Worm (Caenorhabditis elegans) whole organism, late embryonic: Measurements from ENCODE around the gene F21C10.7.

Experiments
- C08G9.2 ChIP-seq: sonication (generic microtip); optimal IDR thresholded peaks from 2 replicates; lab custom pipeline; 2016; ENCODE audit warnings: mild to moderate bottlenecking, missing genetic modification characterization, moderate library complexity, missing compliant biosample characterization
- C38D4.7 ChIP-seq: fragments of 200-800 bp; sonication (Bioruptor generic); optimal IDR thresholded peaks from 2 replicates; lab custom pipeline; 2018; ENCODE audit warnings: mild to moderate bottlenecking, missing genetic modification characterization, moderate library complexity, missing compliant biosample characterization
- F13H6.1 ChIP-seq: sonication (generic microtip); optimal IDR thresholded peaks from 2 replicates; lab custom pipeline; 2016; ENCODE audit warnings: missing genetic modification characterization, missing compliant biosample characterization
- K09A11.1 ChIP-seq: sonication (generic microtip); optimal IDR thresholded peaks from 2 replicates; lab custom pipeline; 2017; ENCODE audit warnings: antibody characterized with exemption, mild to moderate bottlenecking, missing genetic modification characterization, missing compliant biosample characterization; ENCODE audit not compliant: insufficient read depth
- ceh-19 ChIP-seq: fragments of 200-800 bp; sonication (Bioruptor generic); optimal IDR thresholded peaks from 2 replicates; lab custom pipeline; 2018; ENCODE audit warnings: mild to moderate bottlenecking, missing genetic modification characterization, missing compliant biosample characterization
- ceh-22 ChIP-seq: sonication (generic microtip); optimal IDR thresholded peaks from 2 replicates; lab custom pipeline; 2017; ENCODE audit warnings: missing biosample characterization, missing genetic modification characterization
- ceh-30 ChIP-seq: fragments of 150-350 bp; optimal IDR thresholded peaks from 2 replicates; lab custom pipeline; 2014; ENCODE audit warnings: missing biosample characterization, missing genetic modification characterization
- ceh-45 ChIP-seq: fragments of 200-800 bp; sonication (Bioruptor generic); IDR thresholded peaks from 2 replicates; pipeline ENCODE4 v1.3.6; 2022; ENCODE audit warnings: missing genetic modification reagents, missing genetic modification characterization, missing compliant biosample characterization
- ceh-48 ChIP-seq: sonication (generic microtip); optimal IDR thresholded peaks from 2 replicates; lab custom pipeline; 2016; ENCODE audit warnings: missing genetic modification characterization, inconsistent platforms, missing compliant biosample characterization
- ceh-6 ChIP-seq: fragments of 200-800 bp; sonication (Bioruptor generic); optimal IDR thresholded peaks from 2 replicates; lab custom pipeline; 2018; ENCODE audit warnings: mild to moderate bottlenecking, missing genetic modification characterization, missing compliant biosample characterization
- ceh-9 ChIP-seq: sonication (generic microtip); optimal IDR thresholded peaks from 2 replicates; lab custom pipeline; 2016; ENCODE audit warnings: mild to moderate bottlenecking, missing genetic modification characterization, inconsistent platforms, missing compliant biosample characterization
- dve-1 ChIP-seq: sonication (generic microtip); optimal IDR thresholded peaks from 2 replicates; lab custom pipeline; 2017; ENCODE audit warnings: antibody characterized with exemption, mild to moderate bottlenecking, missing genetic modification characterization, missing compliant biosample characterization
- elt-2 ChIP-seq: sonication (generic microtip); optimal IDR thresholded peaks from 2 replicates; lab custom pipeline; 2016; ENCODE audit warnings: missing genetic modification reagents, missing genetic modification characterization, missing compliant biosample characterization
- ets-4 ChIP-seq: sonication (generic microtip); optimal IDR thresholded peaks from 2 replicates; lab custom pipeline; 2016; ENCODE audit warnings: missing genetic modification characterization, missing compliant biosample characterization
- eyg-1 ChIP-seq: sonication (generic microtip); optimal IDR thresholded peaks from 2 replicates; lab custom pipeline; 2016; ENCODE audit warnings: missing genotype, missing genetic modification characterization, missing compliant biosample characterization
- fax-1 ChIP-seq: sonication (generic microtip); optimal IDR thresholded peaks from 2 replicates; lab custom pipeline; 2016; ENCODE audit warnings: missing genotype, missing genetic modification characterization, missing compliant biosample characterization
- fkh-10 ChIP-seq: fragments of 150-350 bp; optimal IDR thresholded peaks from 2 replicates; lab custom pipeline; 2014; ENCODE audit warnings: missing biosample characterization, missing genetic modification reagents, missing genetic modification characterization
- hlh-30 ChIP-seq: sonication (generic microtip); optimal IDR thresholded peaks from 2 replicates; lab custom pipeline; 2017; ENCODE audit warnings: antibody characterized with exemption, missing genetic modification characterization, missing compliant biosample characterization; ENCODE audit not compliant: insufficient read depth
- lim-6 ChIP-seq: sonication (generic microtip); optimal IDR thresholded peaks from 2 replicates; lab custom pipeline; 2016; ENCODE audit warnings: missing genetic modification characterization, missing compliant biosample characterization
- nhr-11 ChIP-seq: fragments of 150-350 bp; optimal IDR thresholded peaks from 2 replicates; lab custom pipeline; 2014; ENCODE audit warnings: missing biosample characterization, missing genetic modification characterization
- nhr-232 ChIP-seq: sonication (generic microtip); optimal IDR thresholded peaks from 2 replicates; lab custom pipeline; 2016; ENCODE audit warnings: missing genetic modification characterization, missing compliant biosample characterization
- odd-2 ChIP-seq: sonication (generic microtip); optimal IDR thresholded peaks from 2 replicates; lab custom pipeline; 2017; ENCODE audit warnings: antibody characterized with exemption, mild to moderate bottlenecking, missing genetic modification characterization, missing compliant biosample characterization
- pat-9 ChIP-seq: fragments of 200-800 bp; sonication (Bioruptor generic); optimal IDR thresholded peaks from 2 replicates; lab custom pipeline; 2018; ENCODE audit warnings: mild to moderate bottlenecking, missing genetic modification characterization, moderate library complexity, missing compliant biosample characterization
- ref-2 ChIP-seq: sonication (generic microtip); optimal IDR thresholded peaks from 2 replicates; lab custom pipeline; 2016; ENCODE audit warnings: missing genetic modification characterization, missing compliant biosample characterization
- rnt-1 ChIP-seq: sonication (generic microtip); optimal IDR thresholded peaks from 2 replicates; lab custom pipeline; 2016; ENCODE audit warnings: missing genetic modification characterization, missing compliant biosample characterization
- sdc-2 ChIP-seq: sonication (generic microtip); optimal IDR thresholded peaks from 2 replicates; lab custom pipeline; 2016; ENCODE audit warnings: missing genotype, missing genetic modification characterization, missing compliant biosample characterization
- tbx-2 ChIP-seq: sonication (generic microtip); optimal IDR thresholded peaks from 2 replicates; lab custom pipeline; 2016; ENCODE audit warnings: missing genetic modification characterization, missing compliant biosample characterization
- tbx-7 ChIP-seq: sonication (generic microtip); optimal IDR thresholded peaks from 2 replicates; lab custom pipeline; 2016; ENCODE audit warnings: missing genotype, missing genetic modification characterization, missing compliant biosample characterization
- ttx-3 ChIP-seq: sonication (generic microtip); optimal IDR thresholded peaks from 2 replicates; lab custom pipeline; 2016; ENCODE audit warnings: missing genetic modification reagents, missing genetic modification characterization, missing compliant biosample characterization
- unc-42 ChIP-seq: sonication (generic microtip); optimal IDR thresholded peaks from 2 replicates; lab custom pipeline; 2016; ENCODE audit warnings: missing genotype, missing genetic modification characterization, missing compliant biosample characterization
- unc-55 ChIP-seq: sonication (generic microtip); optimal IDR thresholded peaks from 2 replicates; lab custom pipeline; 2017; ENCODE audit warnings: missing biosample characterization, missing genetic modification reagents, missing genetic modification characterization
- ztf-16 ChIP-seq: sonication (generic microtip); optimal IDR thresholded peaks from 2 replicates; lab custom pipeline; 2017; ENCODE audit warnings: missing genetic modification characterization, missing compliant biosample characterization

F21C10.7 gene

DNA sequence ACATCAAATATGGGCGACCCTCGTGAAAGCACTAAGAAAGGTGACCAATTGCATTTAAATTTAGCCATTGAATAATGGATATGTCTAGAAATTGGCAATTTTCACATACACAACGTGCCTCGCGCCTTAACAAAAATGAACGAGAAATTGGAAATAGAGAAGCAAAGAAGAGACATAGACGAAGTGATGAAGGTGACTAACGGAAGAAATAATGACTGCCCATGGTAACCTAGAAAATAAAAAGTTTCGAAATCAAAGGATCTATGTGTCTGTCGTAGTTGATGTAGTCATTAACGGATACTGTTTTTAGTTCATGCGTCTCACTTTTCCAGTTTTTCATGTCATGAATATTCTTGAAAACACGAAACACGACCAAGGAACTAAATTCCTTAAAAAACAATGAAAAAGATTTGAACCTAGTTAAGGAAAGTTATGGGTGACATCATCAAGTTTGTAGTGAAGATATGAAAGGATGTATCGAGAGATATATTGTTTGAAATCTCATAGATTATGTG is 34.4 kb upstream of the F21C10.7 start:
- TF ChIP-seq odd-2 (tag; lab: Kevin White, UChicago) (no peak), tbx-2 (tag; lab: Kevin White, UChicago) (no peak), eyg-1 (tag; lab: Kevin White, UChicago) (no peak)

DNA sequence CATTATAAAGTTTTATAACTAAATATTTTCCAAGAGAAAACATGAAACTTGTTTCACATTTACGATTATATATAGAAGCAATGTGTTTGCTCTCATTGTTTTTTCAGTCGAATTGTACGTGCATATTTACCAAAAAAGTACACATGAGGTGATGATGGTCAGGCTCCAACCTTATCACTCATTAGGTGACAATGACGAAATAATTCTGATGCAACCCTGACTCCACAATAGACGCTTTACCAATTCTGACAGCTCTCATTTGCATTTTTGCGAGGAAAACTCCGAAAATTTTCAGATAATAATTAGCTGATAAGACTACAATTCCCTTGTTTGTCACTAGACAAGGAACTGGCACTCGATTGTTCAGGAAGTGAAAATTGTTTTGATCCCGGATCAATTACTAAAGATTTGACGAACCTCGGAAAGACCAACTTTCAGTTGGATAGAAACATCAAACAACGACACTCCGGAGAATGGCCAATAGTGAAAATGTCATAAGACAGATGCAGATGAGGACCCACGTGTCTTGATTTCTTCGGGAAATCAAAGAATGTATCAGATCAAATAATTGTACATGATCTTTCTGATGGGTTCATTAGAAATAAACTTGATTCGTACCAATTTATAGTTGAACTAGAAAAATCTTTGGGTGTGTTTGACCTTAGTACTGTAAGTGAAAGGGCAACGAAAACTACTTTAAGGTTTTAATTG is 33.6 kb upstream of the F21C10.7 start:
- TF ChIP-seq ceh-6 (GFP tag; lab: Kevin White, UChicago) (no peak), elt-2 (tag; lab: Kevin White, UChicago) (peak; percentile 73), dve-1 (no peak)

DNA sequence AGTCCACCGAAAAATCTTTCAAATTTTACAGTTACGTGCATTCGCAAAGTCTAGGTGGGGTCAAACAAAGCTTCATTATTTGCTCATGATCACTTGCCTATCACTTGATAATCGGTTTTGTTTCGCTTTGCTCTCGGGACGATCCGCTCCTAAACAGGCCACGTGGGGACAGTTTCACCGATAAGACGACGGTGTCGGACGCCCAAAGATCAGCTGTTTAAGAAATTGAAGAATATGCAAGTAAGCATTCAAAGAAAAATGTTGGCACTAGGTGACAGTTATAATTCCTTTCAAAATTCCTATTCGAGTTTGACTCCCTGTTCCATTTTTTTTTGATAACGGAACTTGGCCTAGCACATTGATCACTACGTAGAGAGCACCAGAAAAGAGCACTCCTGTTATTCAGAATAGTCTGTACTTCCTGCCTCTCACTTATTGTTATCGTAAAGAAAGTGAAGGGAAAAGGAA is 32.6 kb upstream of the F21C10.7 start:
- TF ChIP-seq F13H6.1 (tag; lab: Kevin White, UChicago) (no peak), ceh-45 (no peak), elt-2 (tag; lab: Kevin White, UChicago) (peak; percentile 44)

DNA sequence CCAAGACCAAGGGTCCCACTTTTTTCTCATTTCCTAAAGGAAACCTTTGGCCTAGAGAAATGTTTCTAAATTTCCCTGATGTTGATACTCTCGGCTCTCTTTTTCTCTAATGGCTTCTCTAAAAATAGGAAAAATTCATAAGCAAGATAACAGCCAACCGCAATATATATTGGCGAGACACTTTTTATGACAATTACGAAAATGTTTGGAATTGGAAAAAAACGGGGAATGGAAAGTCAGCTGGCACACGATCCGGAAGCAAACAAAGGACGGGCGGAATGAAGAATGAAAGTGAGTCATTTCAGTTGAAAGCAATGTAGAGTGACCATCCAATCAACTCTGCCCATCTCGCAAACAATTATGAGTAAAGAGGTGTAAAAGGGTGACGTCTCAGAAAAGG is 31.2 kb upstream of the F21C10.7 start:
- TF ChIP-seq ceh-22 (tag; lab: Kevin White, UChicago), result no peak
- TF ChIP-seq unc-55 (GFP tag; lab: Kevin White, UChicago), result no peak
- no peak for TF ChIP-seq fax-1 (tag; lab: Kevin White, UChicago)
- TF ChIP-seq pat-9 (tag; lab: Kevin White, UChicago), result no peak
- no peak for TF ChIP-seq ref-2 (tag; lab: Kevin White, UChicago)
- TF ChIP-seq ttx-3 (tag; lab: Kevin White, UChicago), result no peak
- no peak for TF ChIP-seq dve-1
- TF ChIP-seq tbx-7 (tag; lab: Kevin White, UChicago), result no peak
- no peak for TF ChIP-seq ets-4
- TF ChIP-seq ceh-9 (tag; lab: Kevin White, UChicago), result no peak
- no peak for TF ChIP-seq hlh-30 (tag; lab: Kevin White, UChicago)

DNA sequence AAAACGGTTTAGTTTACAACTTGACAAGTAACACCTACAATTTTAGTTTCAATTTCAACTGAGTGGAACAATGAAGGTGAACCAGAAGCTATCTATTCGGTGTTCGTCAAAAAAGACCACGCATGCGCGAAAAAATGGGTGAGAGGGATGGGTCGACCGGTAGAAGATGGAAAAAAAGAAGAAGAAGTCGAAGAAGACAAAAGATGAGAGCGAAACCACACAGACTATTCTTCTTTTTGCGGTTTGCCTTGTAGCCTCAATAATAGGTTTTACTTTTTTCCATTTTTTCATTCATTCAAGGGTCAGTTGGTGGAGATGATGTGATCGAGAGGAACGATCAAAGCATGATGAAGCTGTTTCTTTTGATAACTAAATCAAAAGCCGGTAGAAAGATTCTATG is 30.2 kb upstream of the F21C10.7 start:
- TF ChIP-seq K09A11.1, result no peak
- no peak for TF ChIP-seq fax-1 (tag; lab: Kevin White, UChicago)
- TF ChIP-seq ztf-16 (tag; lab: Kevin White, UChicago), result no peak
- no peak for TF ChIP-seq unc-55 (GFP tag; lab: Kevin White, UChicago)
- TF ChIP-seq ceh-6 (GFP tag; lab: Kevin White, UChicago), result no peak
- TF ChIP-seq ceh-9 (tag; lab: Kevin White, UChicago), result no peak
- TF ChIP-seq nhr-232 (tag; lab: Kevin White, UChicago), result no peak
- TF ChIP-seq F13H6.1 (tag; lab: Kevin White, UChicago), result no peak
- TF ChIP-seq rnt-1 (tag; lab: Kevin White, UChicago), result no peak

DNA sequence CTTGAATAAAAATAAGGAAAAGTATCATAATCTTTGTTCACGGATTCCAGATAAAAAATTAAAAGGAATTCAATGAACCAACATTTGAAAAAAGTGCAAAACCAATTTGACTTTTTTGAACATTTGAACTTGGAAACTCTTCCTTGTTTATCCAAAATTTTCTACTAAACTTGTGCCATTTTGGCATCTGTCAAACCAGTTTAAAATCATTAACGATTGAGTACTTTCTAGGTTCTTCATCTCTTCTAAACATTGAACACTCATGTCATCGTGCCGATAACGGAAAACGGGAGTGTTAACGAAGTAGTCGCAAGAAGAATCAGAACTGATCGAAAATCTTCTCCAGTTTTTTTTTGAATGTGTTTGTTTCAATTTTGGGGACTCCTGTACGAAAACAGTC is 28.3 kb upstream of the F21C10.7 start:
- TF ChIP-seq K09A11.1 (no peak), unc-55 (GFP tag; lab: Kevin White, UChicago) (no peak), dve-1 (no peak), lim-6 (tag; lab: Kevin White, UChicago) (no peak), hlh-30 (tag; lab: Kevin White, UChicago) (no peak), ceh-30 (tag; lab: Kevin White, UChicago) (no peak), unc-42 (tag; lab: Kevin White, UChicago) (no peak)

DNA sequence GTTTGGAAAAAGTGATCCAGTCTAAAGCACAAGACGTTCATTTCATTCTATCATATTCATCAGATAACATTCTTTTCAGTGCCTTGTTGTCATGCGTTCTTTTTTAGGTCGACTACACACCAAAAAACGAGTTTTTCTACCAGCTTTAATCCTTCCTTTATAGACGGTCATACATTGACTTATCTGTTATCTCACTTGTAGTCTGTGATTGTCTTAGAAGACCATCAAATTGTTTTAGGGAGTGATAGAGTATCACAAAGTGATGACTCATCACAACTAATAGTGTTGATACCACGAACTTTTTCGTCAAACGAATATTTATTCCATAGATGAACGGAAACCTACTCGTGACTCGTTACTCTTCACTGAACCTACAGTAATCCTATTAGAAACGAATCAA is 26.7 kb upstream of the F21C10.7 start:
- TF ChIP-seq elt-2 (tag; lab: Kevin White, UChicago) (no peak), fkh-10 (GFP tag; lab: Kevin White, UChicago) (no peak), unc-55 (GFP tag; lab: Kevin White, UChicago) (no peak), C08G9.2 (tag; lab: Kevin White, UChicago) (no peak), ceh-48 (tag; lab: Kevin White, UChicago) (no peak), ceh-19 (GFP tag; lab: Kevin White, UChicago) (no peak), nhr-11 (tag; lab: Kevin White, UChicago) (no peak), sdc-2 (no peak), C38D4.7 (GFP tag; lab: Kevin White, UChicago) (no peak)
